Worm (Caenorhabditis elegans): ENCODE data around the gene F40F11.3.

- TF ChIP-seq him-1 (tag; optimal IDR thresholded peaks at IDR 0.05) (no peak), W03F9.2 (tag; optimal IDR thresholded peaks at IDR 0.05) (no peak)
Measured at ce11 chrIV:11569795-11570194, 24.0 kb downstream of the F40F11.3 start.

All from whole organism, L4/young adult.